Worm (Caenorhabditis elegans) whole organism, L4/young adult: ENCODE measurements around the gene F31E8.5.
A peak's percentile ranks its signal among the peaks of the same experiment; 100 is the strongest.

ENCODE experiments used
- W03F9.2 ChIP-seq: fragments of 150-350 bp; optimal IDR thresholded peaks from 2 replicates; lab custom pipeline; 2014; ENCODE audit warnings: missing biosample characterization, missing genetic modification characterization
- dao-5 ChIP-seq: sonication (generic microtip); optimal IDR thresholded peaks from 2 replicates; lab custom pipeline; 2016; ENCODE audit warnings: missing genotype, missing genetic modification characterization, moderate library complexity, missing compliant biosample characterization
- him-1 ChIP-seq: sonication (generic microtip); optimal IDR thresholded peaks from 2 replicates; lab custom pipeline; 2016; ENCODE audit warnings: missing genotype, missing genetic modification reagents, missing genetic modification characterization, missing compliant biosample characterization

The F31E8.5 gene

DNA sequence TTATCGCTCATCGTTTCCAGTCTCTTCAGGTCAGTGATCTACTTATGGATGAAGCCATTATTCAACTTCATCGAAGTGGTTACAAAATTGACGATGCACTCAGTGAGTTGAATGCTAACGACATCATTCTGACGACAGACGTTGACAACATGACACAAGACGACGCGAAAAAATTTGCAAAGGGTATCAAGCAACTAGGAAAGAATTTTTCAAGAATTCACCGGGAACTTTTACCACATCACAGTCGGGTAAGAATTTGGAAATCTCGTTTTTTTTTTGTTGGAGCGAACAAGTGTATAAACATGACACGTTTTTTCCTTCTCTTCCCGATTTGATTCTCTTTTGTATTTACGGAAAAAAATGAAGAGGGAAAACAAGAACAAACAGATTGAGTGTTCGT, 33.6 kb upstream of the F31E8.5 start:
- TF ChIP-seq W03F9.2 = no peak
- no peak for TF ChIP-seq dao-5 (tag; lab: Kevin White, UChicago)
- TF ChIP-seq him-1 (tag; lab: Kevin White, UChicago) = no peak

DNA sequence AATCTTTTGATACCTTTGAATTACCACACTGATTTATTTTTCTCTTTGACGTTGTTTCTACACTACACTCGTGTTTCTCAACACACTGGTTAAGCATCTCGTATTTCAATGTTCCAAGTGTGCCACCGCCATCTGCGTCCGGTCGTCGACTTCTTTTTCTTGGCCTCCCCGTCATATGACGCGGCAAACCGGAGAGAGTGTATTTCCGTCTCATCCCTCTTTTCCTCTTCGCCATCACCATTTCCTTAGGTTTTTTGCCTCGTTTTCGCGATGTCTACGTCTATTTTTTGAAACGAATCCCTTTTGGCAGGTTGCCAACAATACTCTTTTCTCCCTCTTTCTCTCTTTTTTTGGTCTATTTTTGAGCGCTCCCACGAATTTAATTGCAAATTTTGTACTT, 31.9 kb upstream of the F31E8.5 start:
- TF ChIP-seq him-1 (tag; lab: Kevin White, UChicago) = no peak
- no peak for TF ChIP-seq dao-5 (tag; lab: Kevin White, UChicago)
- TF ChIP-seq W03F9.2 = no peak

ce11 chrII:6838270-6838878, 31.3 kb upstream of the F31E8.5 start:
- TF ChIP-seq W03F9.2 (no peak), dao-5 (tag; lab: Kevin White, UChicago) (no peak), him-1 (tag; lab: Kevin White, UChicago) (peak; percentile 33)

DNA sequence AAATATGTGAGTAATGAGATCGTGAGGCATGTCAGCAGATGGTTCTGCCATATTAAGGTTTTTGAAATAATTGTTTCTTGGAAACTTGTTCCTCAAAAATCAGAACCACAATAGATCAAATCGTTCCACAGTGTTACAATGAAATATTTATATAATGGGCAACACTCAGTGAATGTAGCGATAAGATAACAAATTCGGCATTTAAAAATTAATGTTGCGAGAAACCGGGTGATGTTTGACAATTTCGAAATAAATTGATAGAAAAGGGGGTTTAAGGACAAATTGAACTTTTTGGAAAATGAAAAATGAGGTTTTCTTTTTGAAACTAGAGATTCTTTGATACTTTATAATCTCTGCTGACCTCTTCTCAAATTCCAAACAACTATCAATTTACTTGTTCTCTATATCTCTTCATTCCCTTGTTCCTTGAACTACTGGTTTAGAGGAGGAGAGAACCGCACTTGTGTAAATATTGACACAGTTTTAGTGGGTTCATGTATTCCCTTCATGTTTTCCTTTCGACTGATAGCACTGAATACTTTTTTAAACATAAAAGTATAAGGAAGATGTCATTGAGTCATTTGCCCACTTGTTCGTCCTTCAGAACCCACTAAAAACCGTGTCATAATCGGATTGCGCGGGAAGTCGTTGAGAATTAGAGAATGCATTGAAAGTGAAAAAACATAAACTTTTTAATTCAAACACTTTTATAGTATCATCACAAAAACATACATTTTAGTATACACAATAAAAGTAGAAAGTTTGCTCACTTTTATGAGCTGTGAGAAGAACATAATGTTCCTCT, 29.9 kb upstream of the F31E8.5 start:
- TF ChIP-seq dao-5 (tag; lab: Kevin White, UChicago) (no peak), W03F9.2 (no peak), him-1 (tag; lab: Kevin White, UChicago) (no peak)

- no peak for TF ChIP-seq him-1 (tag; lab: Kevin White, UChicago)
- no peak for TF ChIP-seq dao-5 (tag; lab: Kevin White, UChicago)
- TF ChIP-seq W03F9.2 = no peak
Observed at ce11 chrII:6835972-6836595, 29.0 kb upstream of the F31E8.5 start.

- TF ChIP-seq dao-5 (tag; lab: Kevin White, UChicago) (no peak), him-1 (tag; lab: Kevin White, UChicago) (no peak), W03F9.2 (no peak)
Observed at ce11 chrII:6835500-6835899, 28.4 kb upstream of the F31E8.5 start.

- TF ChIP-seq W03F9.2 (no peak), him-1 (tag; lab: Kevin White, UChicago) (peak; percentile 12), dao-5 (tag; lab: Kevin White, UChicago) (no peak)
Observed at ce11 chrII:6834582-6835058, 27.6 kb upstream of the F31E8.5 start, which contains the start of gene egl-27. TSS of gene egl-27 (plus strand) at chrII:6835008.

DNA sequence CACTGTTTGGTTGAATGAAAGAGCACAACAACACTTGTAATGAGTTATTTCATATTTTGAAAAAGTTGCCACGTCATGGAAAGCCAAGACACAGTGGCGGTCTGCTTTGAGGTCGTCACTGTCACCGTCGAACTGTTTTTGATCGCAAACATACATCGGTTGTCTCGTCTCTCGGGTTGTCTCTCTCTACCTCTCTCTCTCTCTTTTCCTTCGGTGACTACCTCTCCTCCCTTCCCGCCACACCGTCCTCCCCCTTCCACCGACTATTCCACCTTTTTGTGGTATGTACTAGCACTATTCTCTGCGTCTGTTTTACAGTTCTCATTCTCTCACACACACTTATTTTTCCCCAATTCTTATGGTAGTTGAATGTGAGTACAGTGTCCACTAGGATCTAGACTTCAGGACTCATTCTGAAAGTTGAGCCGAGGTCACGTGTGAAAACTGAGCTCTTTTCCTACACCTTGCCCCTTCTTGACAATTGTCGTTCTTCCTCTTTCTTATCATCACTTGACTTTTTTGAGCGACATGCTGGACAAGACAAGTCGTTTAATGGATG, 26.8 kb upstream of the F31E8.5 start:
- TF ChIP-seq W03F9.2 (no peak), dao-5 (tag; lab: Kevin White, UChicago) (no peak), him-1 (tag; lab: Kevin White, UChicago) (no peak)

ce11 chrII:6832695-6833389, 25.8 kb upstream of the F31E8.5 start:
- TF ChIP-seq him-1 (tag; lab: Kevin White, UChicago) (no peak), W03F9.2 (no peak), dao-5 (tag; lab: Kevin White, UChicago) (no peak)

ce11 chrII:6832207-6832606, 25.1 kb upstream of the F31E8.5 start:
- no peak for TF ChIP-seq him-1 (tag; lab: Kevin White, UChicago)
- TF ChIP-seq dao-5 (tag; lab: Kevin White, UChicago) = no peak
- TF ChIP-seq W03F9.2 = no peak

ce11 chrII:6831531-6832201, 24.6 kb upstream of the F31E8.5 start:
- no peak for TF ChIP-seq him-1 (tag; lab: Kevin White, UChicago)
- no peak for TF ChIP-seq W03F9.2
- TF ChIP-seq dao-5 (tag; lab: Kevin White, UChicago) = no peak

ce11 chrII:6830923-6831322, 23.9 kb upstream of the F31E8.5 start:
- no peak for TF ChIP-seq W03F9.2
- TF ChIP-seq him-1 (tag; lab: Kevin White, UChicago) = no peak
- no peak for TF ChIP-seq dao-5 (tag; lab: Kevin White, UChicago)

DNA sequence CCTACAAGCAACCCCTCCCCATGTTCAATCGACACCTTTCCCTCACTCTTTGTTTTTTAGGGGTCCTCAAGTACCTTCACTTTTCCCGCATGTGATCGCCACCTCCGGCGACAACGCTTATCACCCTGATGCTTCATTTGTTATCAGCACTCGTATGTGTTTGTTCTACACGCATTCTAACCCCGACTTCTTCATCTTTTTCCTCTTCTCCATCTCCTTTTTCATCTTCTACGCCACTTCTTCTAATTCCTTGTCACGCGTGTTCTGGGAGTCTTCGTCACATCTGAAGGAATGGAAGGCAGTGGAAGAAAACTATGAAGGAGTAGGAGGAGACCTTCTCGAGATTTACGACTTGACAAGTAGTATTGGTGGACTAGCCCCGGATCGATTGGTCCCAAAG, 22.9 kb upstream of the F31E8.5 start:
- TF ChIP-seq dao-5 (tag; lab: Kevin White, UChicago) (no peak), W03F9.2 (no peak), him-1 (tag; lab: Kevin White, UChicago) (no peak)
